Worm (Caenorhabditis elegans): ENCODE measurements around the gene luc-7L.

Gene luc-7L

ce11 chrII:7720479-7720878, 13.2 kb upstream of the luc-7L start:
- TF ChIP-seq fos-1 (tag; optimal IDR thresholded peaks at IDR 0.05) (no peak), pha-4 (tag; optimal IDR thresholded peaks at IDR 0.05) (no peak), lsy-12 (tag; optimal IDR thresholded peaks at IDR 0.05) (no peak), nhr-28 (tag; optimal IDR thresholded peaks at IDR 0.05) (no peak), nhr-12 (tag; optimal IDR thresholded peaks at IDR 0.05) (no peak), egl-5 (tag; optimal IDR thresholded peaks at IDR 0.05) (no peak), nhr-76 (tag; optimal IDR thresholded peaks at IDR 0.05) (no peak), pqm-1 (tag; optimal IDR thresholded peaks at IDR 0.05) (no peak), ztf-11 (tag; optimal IDR thresholded peaks at IDR 0.05) (no peak)

- TF ChIP-seq nhr-77 (tag; optimal IDR thresholded peaks at IDR 0.05) = no peak
- no peak for TF ChIP-seq ztf-4 (tag; optimal IDR thresholded peaks at IDR 0.05)
- TF ChIP-seq ama-1 (optimal IDR thresholded peaks at IDR 0.05) = no peak
- no peak for TF ChIP-seq unc-62 (GFP tag; optimal IDR thresholded peaks at IDR 0.05)
- TF ChIP-seq fkh-10 (GFP tag; optimal IDR thresholded peaks at IDR 0.05) = peak; percentile 39
- no peak for TF ChIP-seq nhr-12 (tag; optimal IDR thresholded peaks at IDR 0.05)
Observed at ce11 chrII:7719039-7719438, 11.8 kb upstream of the luc-7L start.

DNA sequence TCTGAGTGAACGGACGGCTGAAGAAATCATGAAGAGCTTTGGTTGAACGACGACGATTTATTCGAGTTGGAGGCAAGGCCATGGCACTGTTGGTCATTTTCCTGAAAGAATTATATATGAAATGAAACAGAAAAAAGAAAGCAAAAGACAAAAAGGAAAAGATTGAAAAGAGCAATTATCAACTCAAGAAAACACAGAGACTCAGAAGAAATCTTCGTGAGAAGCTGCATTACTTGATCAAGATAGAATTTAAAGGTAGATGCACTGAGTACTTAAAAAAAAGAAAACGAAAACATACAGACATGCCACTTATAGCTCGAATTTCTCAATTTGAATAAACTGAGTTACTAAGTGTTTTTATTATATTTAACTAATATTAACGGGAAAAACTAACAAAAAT, 11.2 kb upstream of the luc-7L start, which contains the start of gene cpna-5:
cpna-5 (minus strand) TSS at position 101 of the 400 bp plus-strand sequence.
- TF ChIP-seq nhr-43 (tag; optimal IDR thresholded peaks at IDR 0.05; ENCODE audit: poor library complexity, severe bottlenecking) = no peak
- TF ChIP-seq nfya-1 (tag; optimal IDR thresholded peaks at IDR 0.05; ENCODE audit: insufficient read depth) = no peak
- TF ChIP-seq mdl-1 (tag; optimal IDR thresholded peaks at IDR 0.05) = no peak
- no peak for TF ChIP-seq ceh-28 (tag; optimal IDR thresholded peaks at IDR 0.05)
- TF ChIP-seq nhr-11 (tag; optimal IDR thresholded peaks at IDR 0.05) = no peak
- no peak for TF ChIP-seq pha-4 (tag; optimal IDR thresholded peaks at IDR 0.05)
- no peak for TF ChIP-seq egl-27 (tag; optimal IDR thresholded peaks at IDR 0.05)
- no peak for TF ChIP-seq tbx-2 (tag; optimal IDR thresholded peaks at IDR 0.05)
- no peak for TF ChIP-seq sea-2 (GFP tag; optimal IDR thresholded peaks at IDR 0.05)
- no peak for TF ChIP-seq fos-1 (tag; optimal IDR thresholded peaks at IDR 0.05)
- TF ChIP-seq fkh-2 (tag; optimal IDR thresholded peaks at IDR 0.05) = no peak
- no peak for TF ChIP-seq nhr-25 (tag; optimal IDR thresholded peaks at IDR 0.05)
- no peak for TF ChIP-seq unc-62 (GFP tag; optimal IDR thresholded peaks at IDR 0.05)
- TF ChIP-seq jun-1 (tag; optimal IDR thresholded peaks at IDR 0.05) = no peak
- TF ChIP-seq nhr-23 (tag; optimal IDR thresholded peaks at IDR 0.05) = no peak
- no peak for TF ChIP-seq eor-1 (tag; optimal IDR thresholded peaks at IDR 0.05)
- TF ChIP-seq nhr-77 (tag; optimal IDR thresholded peaks at IDR 0.05) = no peak

DNA sequence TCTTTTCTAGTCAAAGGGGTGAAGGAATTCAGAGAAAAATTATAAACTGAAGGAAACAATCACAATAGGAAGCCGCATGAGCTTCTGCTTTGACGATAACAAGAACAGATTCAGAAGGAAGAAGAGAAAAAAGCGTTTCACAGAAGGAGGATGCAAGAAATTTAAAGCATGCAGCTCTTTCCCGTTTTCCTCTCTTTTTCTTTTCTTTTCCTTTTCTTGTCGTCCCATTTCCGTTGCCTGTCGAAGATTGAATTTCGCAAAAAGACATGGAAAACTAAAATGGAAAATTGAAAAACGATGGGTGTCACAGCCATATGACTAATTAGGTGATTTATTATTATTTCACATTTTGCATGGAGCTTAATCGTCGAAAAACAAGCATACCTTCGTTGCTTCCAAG, 8.8 kb upstream of the luc-7L start:
- TF ChIP-seq fkh-2 (tag; optimal IDR thresholded peaks at IDR 0.05) (no peak), fkh-10 (GFP tag; optimal IDR thresholded peaks at IDR 0.05) (peak; percentile 39), hmg-11 (tag; optimal IDR thresholded peaks at IDR 0.05) (peak; percentile 14)

- TF ChIP-seq nhr-23 (tag; optimal IDR thresholded peaks at IDR 0.05) (no peak), jun-1 (tag; optimal IDR thresholded peaks at IDR 0.05) (no peak), zag-1 (tag; optimal IDR thresholded peaks at IDR 0.05) (no peak), fos-1 (tag; optimal IDR thresholded peaks at IDR 0.05) (no peak), elt-2 (tag; optimal IDR thresholded peaks at IDR 0.05) (no peak), ceh-16 (tag; optimal IDR thresholded peaks at IDR 0.05) (no peak), nfya-1 (tag; optimal IDR thresholded peaks at IDR 0.05; ENCODE audit: insufficient read depth) (peak; percentile 26), hmg-11 (tag; optimal IDR thresholded peaks at IDR 0.05) (no peak), ceh-9 (tag; optimal IDR thresholded peaks at IDR 0.05) (no peak), nhr-43 (tag; optimal IDR thresholded peaks at IDR 0.05; ENCODE audit: poor library complexity, severe bottlenecking) (no peak), fkh-10 (GFP tag; optimal IDR thresholded peaks at IDR 0.05) (peak; percentile 97), nhr-25 (tag; optimal IDR thresholded peaks at IDR 0.05) (no peak), elt-1 (tag; optimal IDR thresholded peaks at IDR 0.05) (peak; percentile 60), lin-39 (tag; optimal IDR thresholded peaks at IDR 0.05) (peak; percentile 4), tbx-2 (tag; optimal IDR thresholded peaks at IDR 0.05) (no peak), aly-2 (tag; optimal IDR thresholded peaks at IDR 0.05) (no peak), ceh-28 (tag; optimal IDR thresholded peaks at IDR 0.05) (no peak), daf-12 (tag; optimal IDR thresholded peaks at IDR 0.05) (no peak), ztf-4 (tag; optimal IDR thresholded peaks at IDR 0.05) (no peak), nhr-67 (tag; optimal IDR thresholded peaks at IDR 0.05) (no peak), elt-3 (tag; optimal IDR thresholded peaks at IDR 0.05) (no peak), mdl-1 (tag; optimal IDR thresholded peaks at IDR 0.05) (no peak), mml-1 (tag; optimal IDR thresholded peaks at IDR 0.05) (no peak), nhr-28 (tag; optimal IDR thresholded peaks at IDR 0.05) (no peak)
Observed at ce11 chrII:7714614-7715186, 7.4 kb upstream of the luc-7L start.

Data from whole organism, L3 larva.